Worm (Caenorhabditis elegans) whole organism, L4/young adult: ENCODE data around the gene F02C12.1.

Experiments used
- W03F9.2 ChIP-seq: fragments of 150-350 bp; optimal IDR thresholded peaks from 2 replicates; lab custom pipeline; 2014; ENCODE audit warnings: missing biosample characterization, missing genetic modification characterization
- dao-5 ChIP-seq: sonication (generic microtip); optimal IDR thresholded peaks from 2 replicates; lab custom pipeline; 2016; ENCODE audit warnings: missing genotype, missing genetic modification characterization, moderate library complexity, missing compliant biosample characterization
- him-1 ChIP-seq: sonication (generic microtip); optimal IDR thresholded peaks from 2 replicates; lab custom pipeline; 2016; ENCODE audit warnings: missing genotype, missing genetic modification reagents, missing genetic modification characterization, missing compliant biosample characterization

DNA sequence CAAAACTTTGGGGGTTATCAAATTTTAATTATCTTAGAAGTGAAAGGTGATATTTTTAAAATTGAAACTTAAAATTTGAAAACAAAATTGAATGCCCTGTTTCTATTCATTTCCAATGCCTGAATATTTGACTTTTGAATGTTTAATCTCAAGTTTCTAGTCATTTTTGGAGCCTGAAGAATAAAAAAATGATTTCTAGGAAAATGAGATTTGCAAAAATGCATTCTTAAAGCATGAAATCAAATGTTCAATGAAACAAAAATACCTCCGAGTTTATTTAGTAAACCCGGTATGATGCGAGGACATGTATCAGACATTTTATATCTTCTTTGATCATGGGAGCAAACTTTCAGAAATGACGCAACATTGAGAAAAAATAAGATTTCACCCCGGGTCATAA, 22.8 kb upstream of the F02C12.1 start:
- TF ChIP-seq him-1 (tag; lab: Kevin White, UChicago), result no peak
- TF ChIP-seq W03F9.2 (tag; lab: Kevin White, UChicago), result no peak
- TF ChIP-seq dao-5, result no peak
